Fruit fly (Drosophila melanogaster): ENCODE data around the gene CG31415.

The CG31415 gene

DNA sequence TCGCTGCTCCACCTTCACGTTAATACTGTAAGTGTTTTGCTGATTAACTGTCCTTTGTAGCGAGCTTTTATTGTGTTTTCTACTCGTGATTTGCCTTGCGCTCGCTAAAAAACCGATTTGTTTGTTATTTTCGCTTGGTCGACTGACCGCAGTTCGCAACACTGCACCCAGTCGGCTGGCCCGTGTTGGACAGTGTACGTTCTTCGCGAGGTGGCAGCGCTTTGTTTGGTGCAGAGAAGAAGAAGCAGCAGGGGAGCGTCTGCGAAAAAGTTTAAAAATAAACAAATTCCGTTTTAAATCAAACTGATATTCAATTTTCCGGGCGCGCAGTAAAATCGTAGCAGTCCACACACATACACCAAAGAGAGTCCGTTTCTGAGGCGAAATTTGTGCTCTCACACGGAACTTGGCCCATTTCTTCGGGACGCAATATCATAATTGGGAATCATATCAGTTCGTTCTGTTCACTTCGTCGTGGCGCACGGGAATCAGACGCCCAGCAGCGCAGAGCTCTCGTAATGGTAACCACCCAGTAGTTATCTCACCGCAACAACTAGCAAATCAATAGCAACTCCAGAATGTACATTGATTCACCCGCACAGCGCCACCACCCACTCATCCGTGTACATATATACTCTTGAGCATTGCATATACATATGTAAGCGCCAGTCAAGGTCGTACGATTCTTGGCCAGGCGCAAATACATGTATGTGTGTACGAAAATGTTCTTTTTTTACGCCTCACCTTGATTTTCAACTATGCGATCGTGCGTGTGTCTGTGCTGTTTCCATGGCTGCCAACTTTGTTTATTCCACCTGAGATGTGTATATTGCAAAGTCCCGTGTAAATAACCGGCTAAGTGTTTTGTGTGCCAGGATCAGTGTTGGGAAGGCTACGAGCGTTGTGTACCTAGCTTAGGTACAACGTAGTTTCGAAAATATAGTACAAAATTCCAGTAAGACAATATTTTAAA is 24.6 kb downstream of the CG31415 start, which contains the start of gene Naa80 (continued):
- TF ChIP-seq cad (GFP tag; optimal IDR thresholded peaks at IDR 0.05) (no peak), HmgD (GFP tag; optimal IDR thresholded peaks at IDR 0.05) (peak; percentile 85), az2 (GFP tag; optimal IDR thresholded peaks at IDR 0.05) (peak; percentile 44), kni (GFP tag; optimal IDR thresholded peaks at IDR 0.05) (peak; percentile 54), Hsf (GFP tag; optimal IDR thresholded peaks at IDR 0.05) (peak; percentile 75), CG10209 (GFP tag; optimal IDR thresholded peaks at IDR 0.05) (peak; percentile 54), CG16813 (GFP tag; IDR thresholded peaks at IDR 0.05; ENCODE audit: partially characterized antibody) (peak; percentile 46; the same call in 1 of the 3 replicates), CG8765 (GFP tag; IDR thresholded peaks at IDR 0.05) (peak; percentile 38; the same call in 1 of the 2 replicates), bsh (GFP tag; optimal IDR thresholded peaks at IDR 0.05) (peak in 1 of 2 experiments; percentile 35), CG2712 (tag; optimal IDR thresholded peaks at IDR 0.05) (peak; percentile 35), Opbp (GFP tag; IDR thresholded peaks at IDR 0.05; ENCODE audit: partially characterized antibody) (peak; percentile 59), pan (optimal IDR thresholded peaks at IDR 0.05) (no peak), pan (GFP tag; optimal IDR thresholded peaks at IDR 0.05 in 1 of 2, IDR thresholded peaks at IDR 0.05 in 1 of 2) (peak in 1 of 2 experiments; percentile 54), CG9727 (GFP tag; optimal IDR thresholded peaks at IDR 0.05) (peak; percentile 24), CG15514 (GFP tag; optimal IDR thresholded peaks at IDR 0.05) (peak; percentile 83), peb (GFP tag; IDR thresholded peaks at IDR 0.05) (no peak), gro (GFP tag; optimal IDR thresholded peaks at IDR 0.05) (peak; percentile 90), nerfin-2 (GFP tag; IDR thresholded peaks at IDR 0.05; ENCODE audit: partially characterized antibody) (peak; percentile 47; the same call in 1 of the 2 replicates), Hr3 (GFP tag; optimal IDR thresholded peaks at IDR 0.05) (peak; percentile 54), ab (GFP tag; optimal IDR thresholded peaks at IDR 0.05) (no peak), CG14667 (GFP tag; IDR thresholded peaks at IDR 0.05) (no peak; the same call in 1 of the 2 replicates), CG7786 (GFP tag; optimal IDR thresholded peaks at IDR 0.05) (peak; percentile 76), CG17186 (GFP tag; optimal IDR thresholded peaks at IDR 0.05) (peak; percentile 64), CG14441 (GFP tag; IDR thresholded peaks at IDR 0.05) (peak; percentile 35; the same call in 1 of the 2 replicates), Xrp1 (GFP tag; IDR thresholded peaks at IDR 0.05) (peak; percentile 59; the same call in 1 of the 2 replicates), jigr1 (GFP tag; IDR thresholded peaks at IDR 0.05) (no peak), trh (GFP tag; optimal IDR thresholded peaks at IDR 0.05) (peak; percentile 19), Nf-YC (tag; optimal IDR thresholded peaks at IDR 0.05) (peak; percentile 52), Doc2 (GFP tag; IDR thresholded peaks at IDR 0.05) (no peak), CG2116 (GFP tag; optimal IDR thresholded peaks at IDR 0.05) (peak; percentile 81), fd102C (GFP tag; optimal IDR thresholded peaks at IDR 0.05) (no peak), phol (tag; optimal IDR thresholded peaks at IDR 0.05) (peak; percentile 28), CG4424 (GFP tag; optimal IDR thresholded peaks at IDR 0.05) (peak; percentile 47), luna (GFP tag; optimal IDR thresholded peaks at IDR 0.05) (peak; percentile 49), Nf-YA (GFP tag; IDR thresholded peaks at IDR 0.05) (no peak), sr (GFP tag; IDR thresholded peaks at IDR 0.05) (no peak), pzg (GFP tag; optimal IDR thresholded peaks at IDR 0.05) (peak; percentile 94), pb (GFP tag; optimal IDR thresholded peaks at IDR 0.05) (peak; percentile 48), vvl (GFP tag; IDR thresholded peaks at IDR 0.05) (peak; percentile 72), knrl (GFP tag; IDR thresholded peaks at IDR 0.05; ENCODE audit: partially characterized antibody) (peak; percentile 52; the same call in 1 of the 3 replicates), crp (GFP tag; optimal IDR thresholded peaks at IDR 0.05) (peak in 1 of 2 experiments; percentile 45), CG5180 (GFP tag; optimal IDR thresholded peaks at IDR 0.05) (no peak), TFAM (GFP tag; optimal IDR thresholded peaks at IDR 0.05) (no peak), CG14050 (GFP tag; IDR thresholded peaks at IDR 0.05) (no peak; the same call in 2 of the 3 replicates), CrebB (tag; optimal IDR thresholded peaks at IDR 0.05) (no peak), CG11093 (GFP tag; IDR thresholded peaks at IDR 0.05) (no peak), Deaf1 (tag; optimal IDR thresholded peaks at IDR 0.05) (peak; percentile 53), CG6765 (GFP tag; optimal IDR thresholded peaks at IDR 0.05) (peak; percentile 35)
